Worm (Caenorhabditis elegans) whole organism, midembryonic: ENCODE results near the gene gst-44.

Experiments used
- klf-2 ChIP-seq: fragments of 200-800 bp; sonication (Bioruptor generic); conservative IDR thresholded peaks from 2 replicates; pipeline ENCODE4 v1.3.6; 2022; ENCODE audit warnings: missing genetic modification reagents, missing genetic modification characterization, missing compliant biosample characterization
- ref-1 ChIP-seq: fragments of 200-800 bp; sonication (Bioruptor generic); conservative IDR thresholded peaks from 2 replicates; pipeline ENCODE4 v1.3.6; 2022; ENCODE audit warnings: missing genetic modification reagents, missing genetic modification characterization, missing compliant biosample characterization
- ztf-23 ChIP-seq: fragments of 200-800 bp; sonication (Bioruptor generic); IDR thresholded peaks from 2 replicates; pipeline ENCODE4 v1.3.6; 2022; ENCODE audit warnings: missing genetic modification reagents, missing genetic modification characterization, missing compliant biosample characterization
- ztf-29 ChIP-seq: fragments of 200-800 bp; sonication (Bioruptor generic); IDR thresholded peaks from 2 replicates; pipeline ENCODE4 v1.3.6; 2022; ENCODE audit warnings: missing genetic modification reagents, missing genetic modification characterization, missing compliant biosample characterization

DNA sequence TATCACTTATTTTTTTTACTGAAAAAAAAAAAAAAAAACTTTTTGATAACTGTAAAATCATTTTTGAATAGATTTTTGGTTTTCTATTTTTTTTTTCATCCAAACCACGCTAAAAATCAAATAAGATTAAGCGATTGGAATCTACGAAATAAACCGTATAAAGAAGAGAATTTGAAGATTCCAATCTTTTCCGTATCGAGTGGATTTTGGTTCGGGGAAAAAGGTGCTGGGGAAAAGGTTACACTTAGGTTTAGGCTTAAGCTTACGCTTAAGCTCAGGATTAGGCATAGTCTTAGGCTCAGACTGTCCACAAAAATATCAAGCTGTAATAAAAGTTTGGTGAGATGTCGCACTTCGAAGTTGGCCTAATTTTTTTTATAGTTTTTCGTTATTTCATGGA is 5.0 kb downstream of the gst-44 start, which contains the start of gene F13A7.12:
- no peak for TF ChIP-seq klf-2 (GFP tag; lab: Robert Waterston, UW)
- TF ChIP-seq ztf-23 (GFP tag; lab: Robert Waterston, UW): no peak
- peak; percentile 30; the same call in 1 of the 2 replicates for TF ChIP-seq ztf-29 (GFP tag; lab: Robert Waterston, UW)
- no peak for TF ChIP-seq ref-1 (GFP tag; lab: Robert Waterston, UW)
